Fruit fly (Drosophila melanogaster): ENCODE measurements around the gene beg.

beg gene

dm6 chr3L:16994805-16995204 is 40.7 kb upstream of the beg start (continued):
- TF ChIP-seq dysf (GFP tag; IDR thresholded peaks at IDR 0.05): no peak
- no peak for TF ChIP-seq chinmo (GFP tag; IDR thresholded peaks at IDR 0.05; ENCODE audit: partially characterized antibody)
- TF ChIP-seq CG34376 (GFP tag; optimal IDR thresholded peaks at IDR 0.05): peak; percentile 57
- no peak for TF ChIP-seq CG31441 (GFP tag; IDR thresholded peaks at IDR 0.05)
- TF ChIP-seq CG2678 (tag; optimal IDR thresholded peaks at IDR 0.05): no peak
- no peak for TF ChIP-seq Abd-B (GFP tag; optimal IDR thresholded peaks at IDR 0.05)
- no peak for TF ChIP-seq ranshi (GFP tag; IDR thresholded peaks at IDR 0.05)
- TF ChIP-seq salm (tag; optimal IDR thresholded peaks at IDR 0.05): peak; percentile 9
- no peak for TF ChIP-seq bbx (GFP tag; IDR thresholded peaks at IDR 0.05; ENCODE audit: partially characterized antibody)
- TF ChIP-seq CG32772 (GFP tag; IDR thresholded peaks at IDR 0.05): no peak
- TF ChIP-seq Vsx1 (GFP tag; optimal IDR thresholded peaks at IDR 0.05): peak; percentile 95
- TF ChIP-seq CG15601 (tag; optimal IDR thresholded peaks at IDR 0.05): no peak
- peak; percentile 22; the same call in 1 of the 3 replicates for TF ChIP-seq vnd (GFP tag; IDR thresholded peaks at IDR 0.05; ENCODE audit: partially characterized antibody)
- peak; percentile 14; the same call in 1 of the 2 replicates for TF ChIP-seq sens-2 (GFP tag; IDR thresholded peaks at IDR 0.05)
- no peak for TF ChIP-seq hbn (GFP tag; IDR thresholded peaks at IDR 0.05; ENCODE audit: partially characterized antibody)
- TF ChIP-seq Hey (tag; optimal IDR thresholded peaks at IDR 0.05): no peak
- no peak for TF ChIP-seq CG7786 (GFP tag; optimal IDR thresholded peaks at IDR 0.05)
- TF ChIP-seq psq (GFP tag; optimal IDR thresholded peaks at IDR 0.05): no peak

- TF ChIP-seq sens (GFP tag) (peak; percentile 45), chinmo (GFP tag; IDR thresholded peaks at IDR 0.05; ENCODE audit: partially characterized antibody) (0 out of 4 replicates have a peak, but pooled peaks have one; percentile 44), CG7271 (tag; optimal IDR thresholded peaks at IDR 0.05) (no peak), CG32532 (GFP tag; IDR thresholded peaks at IDR 0.05) (peak; percentile 49; the same call in 1 of the 2 replicates), YL-1 (GFP tag; optimal IDR thresholded peaks at IDR 0.05) (no peak), ems (GFP tag; optimal IDR thresholded peaks at IDR 0.05) (no peak), cwo (GFP tag; optimal IDR thresholded peaks at IDR 0.05) (peak; percentile 92), kni (GFP tag; optimal IDR thresholded peaks at IDR 0.05) (no peak), mirr (GFP tag; optimal IDR thresholded peaks at IDR 0.05) (peak; percentile 39), pita (GFP tag; optimal IDR thresholded peaks at IDR 0.05) (no peak), Med (GFP tag) (peak; percentile 54), insv (GFP tag; optimal IDR thresholded peaks at IDR 0.05) (no peak), NfI (GFP tag; optimal IDR thresholded peaks at IDR 0.05) (no peak), Hr78 (GFP tag; optimal IDR thresholded peaks at IDR 0.05) (peak in 1 of 2 experiments; percentile 64), pnt (GFP tag; optimal IDR thresholded peaks at IDR 0.05) (no peak), CG9932 (GFP tag; IDR thresholded peaks at IDR 0.05) (no peak), CG9817 (tag; optimal IDR thresholded peaks at IDR 0.05) (no peak), zen2 (GFP tag; IDR thresholded peaks at IDR 0.05; ENCODE audit: partially characterized antibody) (no peak), pfk (GFP tag; optimal IDR thresholded peaks at IDR 0.05) (no peak), eyg (GFP tag; optimal IDR thresholded peaks at IDR 0.05) (no peak), tx (GFP tag; optimal IDR thresholded peaks at IDR 0.05) (no peak), CG4730 (GFP tag; IDR thresholded peaks at IDR 0.05) (no peak), CG11085 (GFP tag; IDR thresholded peaks at IDR 0.05) (no peak), sna (GFP tag; IDR thresholded peaks at IDR 0.05; ENCODE audit: partially characterized antibody) (no peak), Sry-β (GFP tag; optimal IDR thresholded peaks at IDR 0.05) (no peak), CG3726 (GFP tag; IDR thresholded peaks at IDR 0.05) (no peak), CG15479 (GFP tag; optimal IDR thresholded peaks at IDR 0.05) (no peak), Stat92E (GFP tag; optimal IDR thresholded peaks at IDR 0.05) (no peak), sug (tag; optimal IDR thresholded peaks at IDR 0.05) (peak; percentile 79), ftz-f1 (GFP tag; optimal IDR thresholded peaks at IDR 0.05) (peak; percentile 0), CG12299 (tag; optimal IDR thresholded peaks at IDR 0.05) (no peak), nom (GFP tag; optimal IDR thresholded peaks at IDR 0.05) (peak; percentile 72)
Observed at dm6 chr3L:17000289-17000688, 35.2 kb upstream of the beg start.

Data from whole organism, embryonic.